Fruit fly (Drosophila melanogaster) whole organism, embryonic: ENCODE measurements around the gene CG33288.

ENCODE experiments used
- ATbp ChIP-seq: fragments of 200-800 bp; sonication (Bioruptor generic); optimal IDR thresholded peaks from 2 replicates; lab custom pipeline; 2017; ENCODE audit warnings: missing biosample characterization, mild to moderate bottlenecking, missing genetic modification characterization, missing genetic modification reagents
- CG10654 ChIP-seq: fragments of 200-800 bp; sonication (Bioruptor generic); optimal IDR thresholded peaks from 2 replicates; lab custom pipeline; 2016; ENCODE audit warnings: missing biosample characterization, missing genetic modification characterization
- CG11085 ChIP-seq: fragments of 200-800 bp; sonication (Bioruptor generic); IDR thresholded peaks from 2 replicates; pipeline ENCODE4 v1.3.6; 2022; ENCODE audit warnings: missing biosample characterization, missing genetic modification characterization
- CG11247 ChIP-seq: fragments of 200-800 bp; sonication (Bioruptor generic); IDR thresholded peaks from 2 replicates; pipeline ENCODE4 v1.3.6; 2022; ENCODE audit warnings: missing biosample characterization, missing genetic modification characterization
- CG12219 ChIP-seq: fragments of 200-800 bp; sonication (Bioruptor generic); optimal IDR thresholded peaks from 3 replicates; lab custom pipeline; 2018; ENCODE audit warnings: missing biosample characterization, mild to moderate bottlenecking, missing genetic modification characterization
- CG12744 ChIP-seq: fragments of 200-800 bp; sonication (Bioruptor generic); optimal IDR thresholded peaks from 2 replicates; lab custom pipeline; 2016; ENCODE audit warnings: missing biosample characterization, missing genetic modification characterization
- CG13624 ChIP-seq: fragments of 200-800 bp; sonication (Bioruptor generic); optimal IDR thresholded peaks from 2 replicates; lab custom pipeline; 2016; ENCODE audit warnings: missing biosample characterization, missing genetic modification characterization
- CG15269 ChIP-seq: fragments of 200-800 bp; sonication (Bioruptor generic); optimal IDR thresholded peaks from 2 replicates; lab custom pipeline; 2018; ENCODE audit warnings: missing biosample characterization, mild to moderate bottlenecking, missing genetic modification characterization, moderate library complexity
- CG16779 ChIP-seq: fragments of 200-800 bp; sonication (Bioruptor generic); IDR thresholded peaks from 2 replicates; pipeline ENCODE4 v1.3.6; 2022; ENCODE audit warnings: missing biosample characterization, missing genetic modification characterization
- CG16813 ChIP-seq: fragments of 200-800 bp; sonication (Bioruptor generic); IDR thresholded peaks from 3 replicates; pipeline ENCODE4 v1.3.6; 2022; ENCODE audit warnings: missing biosample characterization, missing genetic modification characterization; ENCODE audit not compliant: partially characterized antibody
- CG17186 ChIP-seq: fragments of 200-800 bp; sonication (Bioruptor generic); optimal IDR thresholded peaks from 3 replicates; lab custom pipeline; 2017; ENCODE audit warnings: missing biosample characterization, missing genetic modification reagents, missing genetic modification characterization
- CG18011 ChIP-seq: fragments of 200-800 bp; sonication (Bioruptor generic); optimal IDR thresholded peaks from 2 replicates; lab custom pipeline; 2017; ENCODE audit warnings: missing biosample characterization, missing genetic modification characterization, mild to moderate bottlenecking, moderate library complexity, missing genotype
- CG1832 ChIP-seq: fragments of 200-800 bp; sonication (Bioruptor generic); optimal IDR thresholded peaks from 2 replicates; lab custom pipeline; 2017; ENCODE audit warnings: missing biosample characterization, mild to moderate bottlenecking, missing genetic modification characterization, inconsistent platforms
- CG18599 ChIP-seq: fragments of 200-800 bp; sonication (Bioruptor generic); optimal IDR thresholded peaks from 3 replicates; lab custom pipeline; 2017; ENCODE audit warnings: missing biosample characterization, missing genetic modification characterization, mild to moderate bottlenecking, moderate library complexity, missing genetic modification reagents
- CG2129 ChIP-seq: fragments of 200-800 bp; sonication (Bioruptor generic); IDR thresholded peaks from 2 replicates; pipeline ENCODE4 v1.3.6; 2022; ENCODE audit warnings: missing biosample characterization, missing genetic modification characterization; ENCODE audit not compliant: partially characterized antibody
- CG3065 ChIP-seq: fragments of 200-800 bp; sonication (Bioruptor generic); optimal IDR thresholded peaks from 2 replicates; lab custom pipeline; 2016; ENCODE audit warnings: missing biosample characterization, missing genetic modification characterization
- CG4854 ChIP-seq: fragments of 200-800 bp; sonication (Bioruptor generic); optimal IDR thresholded peaks from 2 replicates; lab custom pipeline; 2016; ENCODE audit warnings: missing biosample characterization, missing genetic modification characterization, inconsistent platforms
- CG6854 ChIP-seq: fragments of 200-800 bp; sonication (Bioruptor generic); optimal IDR thresholded peaks from 3 replicates; lab custom pipeline; 2017; ENCODE audit warnings: missing biosample characterization, mild to moderate bottlenecking, missing genetic modification characterization
- CG9609 ChIP-seq: fragments of 200-800 bp; sonication (Bioruptor generic); optimal IDR thresholded peaks from 3 replicates; lab custom pipeline; 2016; ENCODE audit warnings: missing biosample characterization, missing genetic modification characterization
- CG9817 ChIP-seq: fragments of 200-800 bp; sonication (Bioruptor generic); optimal IDR thresholded peaks from 2 replicates; lab custom pipeline; 2018; ENCODE audit warnings: missing biosample characterization, mild to moderate bottlenecking, missing genetic modification characterization, moderate library complexity
- CoRest ChIP-seq: fragments of 200-800 bp; sonication (Bioruptor generic); optimal IDR thresholded peaks from 3 replicates; lab custom pipeline; 2018; ENCODE audit warnings: missing biosample characterization, mild to moderate bottlenecking, missing genetic modification characterization, moderate library complexity
- D ChIP-seq, 2 experiments: fragments of 200-800 bp in 1 of 2; fragments of >200 bp in 1 of 2; sonication (Bioruptor generic) in 1 of 2; optimal IDR thresholded peaks; 2 replicates in 1 of 2; 3 replicates in 1 of 2; lab custom pipeline; 2017; ENCODE audit warnings: mild to moderate bottlenecking in 1 of 2, missing biosample characterization in 1 of 2, missing genetic modification characterization in 1 of 2, missing genetic modification reagents in 1 of 2
- Dll ChIP-seq: fragments of 200-800 bp; sonication (Bioruptor generic); IDR thresholded peaks from 4 replicates; pipeline ENCODE4 v1.3.6; 2022; ENCODE audit warnings: missing biosample characterization, missing genetic modification characterization; ENCODE audit not compliant: partially characterized antibody
- Drgx ChIP-seq: fragments of 200-800 bp; sonication (Bioruptor generic); IDR thresholded peaks from 2 replicates; pipeline ENCODE4 v1.3.6; 2022; ENCODE audit warnings: missing biosample characterization, missing genetic modification characterization
- Optix ChIP-seq: fragments of 200-800 bp; sonication (Bioruptor generic); IDR thresholded peaks from 3 replicates; pipeline ENCODE4 v1.3.6; 2022; ENCODE audit warnings: missing biosample characterization, missing genetic modification characterization
- Rfx ChIP-seq: fragments of 200-800 bp; sonication (Bioruptor generic); IDR thresholded peaks from 2 replicates; pipeline ENCODE4 v1.3.6; 2022; ENCODE audit warnings: missing biosample characterization, missing genetic modification characterization
- TFAM ChIP-seq: fragments of 200-800 bp; sonication (Bioruptor generic); optimal IDR thresholded peaks from 2 replicates; lab custom pipeline; 2017; ENCODE audit warnings: missing biosample characterization, missing genetic modification characterization, inconsistent platforms
- ac ChIP-seq: fragments of 200-800 bp; sonication (Bioruptor generic); optimal IDR thresholded peaks from 3 replicates; lab custom pipeline; 2017; ENCODE audit warnings: missing biosample characterization, mild to moderate bottlenecking, missing genetic modification characterization
- chif ChIP-seq, 2 experiments: fragments of 200-800 bp; sonication (Bioruptor generic); optimal IDR thresholded peaks; 3 replicates each; lab custom pipeline; 2016; ENCODE audit warnings: missing biosample characterization in 2 of 2, missing genetic modification characterization in 2 of 2
- corto ChIP-seq: fragments of 200-800 bp; sonication (Bioruptor generic); optimal IDR thresholded peaks from 2 replicates; lab custom pipeline; 2016; ENCODE audit warnings: missing biosample characterization, mild to moderate bottlenecking, missing genetic modification characterization, moderate library complexity
- crc ChIP-seq: fragments of 200-800 bp; sonication (Bioruptor generic); optimal IDR thresholded peaks from 2 replicates; lab custom pipeline; 2016; ENCODE audit warnings: missing biosample characterization, missing genetic modification characterization
- crol ChIP-seq: fragments of 200-800 bp; sonication (Bioruptor generic); IDR thresholded peaks from 2 replicates; pipeline ENCODE4 v1.3.6; 2022; ENCODE audit warnings: missing biosample characterization, missing genetic modification characterization
- dan ChIP-seq: fragments of 200-800 bp; sonication (Bioruptor generic); IDR thresholded peaks from 2 replicates; pipeline ENCODE4 v1.3.6; 2022; ENCODE audit warnings: missing biosample characterization, missing genetic modification characterization
- dati ChIP-seq: fragments of 200-800 bp; sonication (Bioruptor generic); IDR thresholded peaks from 2 replicates; pipeline ENCODE4 v1.3.6; 2022; ENCODE audit warnings: missing biosample characterization, missing genetic modification characterization
- dm ChIP-seq: fragments of 200-800 bp; sonication (Bioruptor generic); optimal IDR thresholded peaks from 3 replicates; lab custom pipeline; 2016; ENCODE audit warnings: missing biosample characterization, missing genetic modification characterization
- ewg ChIP-seq: fragments of 200-800 bp; sonication (Bioruptor generic); optimal IDR thresholded peaks from 3 replicates; lab custom pipeline; 2017; ENCODE audit warnings: mild to moderate bottlenecking, missing biosample characterization, missing genetic modification reagents, missing genetic modification characterization
- h ChIP-seq: fragments of >200 bp; optimal IDR thresholded peaks from 2 replicates; lab custom pipeline; 2017
- hth ChIP-seq: fragments of >200 bp; optimal IDR thresholded peaks from 2 replicates; lab custom pipeline; 2017; ENCODE audit warnings: inconsistent platforms
- lab ChIP-seq: fragments of 200-800 bp; sonication (Bioruptor generic); optimal IDR thresholded peaks from 3 replicates; lab custom pipeline; 2017; ENCODE audit warnings: missing biosample characterization, missing genetic modification characterization, mild to moderate bottlenecking, moderate library complexity, missing genetic modification reagents
- org-1 ChIP-seq: fragments of 200-800 bp; sonication (Bioruptor generic); optimal IDR thresholded peaks from 2 replicates; lab custom pipeline; 2017; ENCODE audit warnings: missing biosample characterization, missing genetic modification characterization
- pfk ChIP-seq: fragments of 200-800 bp; sonication (Bioruptor generic); optimal IDR thresholded peaks from 2 replicates; lab custom pipeline; 2018; ENCODE audit warnings: missing biosample characterization, mild to moderate bottlenecking, missing genetic modification characterization, moderate library complexity
- pzg ChIP-seq: fragments of 200-800 bp; sonication (Bioruptor generic); optimal IDR thresholded peaks from 3 replicates; lab custom pipeline; 2018; ENCODE audit warnings: missing biosample characterization, mild to moderate bottlenecking, missing genetic modification characterization, moderate library complexity
- scrt ChIP-seq: fragments of 200-800 bp; sonication (Bioruptor generic); optimal IDR thresholded peaks from 2 replicates; lab custom pipeline; 2018; ENCODE audit warnings: missing biosample characterization, mild to moderate bottlenecking, missing genetic modification characterization, moderate library complexity
- seq ChIP-seq: fragments of 200-800 bp; sonication (Bioruptor generic); IDR thresholded peaks from 2 replicates; pipeline ENCODE4 v1.3.6; 2022; ENCODE audit warnings: missing biosample characterization, missing genetic modification characterization
- shn ChIP-seq: fragments of 200-800 bp; sonication (Bioruptor generic); optimal IDR thresholded peaks from 3 replicates; lab custom pipeline; 2016; ENCODE audit warnings: missing biosample characterization, missing genetic modification characterization
- sim ChIP-seq: fragments of 200-800 bp; sonication (Bioruptor generic); IDR thresholded peaks from 2 replicates; pipeline ENCODE4 v1.3.6; 2022; ENCODE audit warnings: missing biosample characterization, missing genetic modification characterization
- sob ChIP-seq: fragments of 200-800 bp; sonication (Bioruptor generic); IDR thresholded peaks from 2 replicates; pipeline ENCODE4 v1.3.6; 2022; ENCODE audit warnings: missing biosample characterization, missing genetic modification characterization
- stc ChIP-seq: fragments of 200-800 bp; sonication (Bioruptor generic); IDR thresholded peaks from 2 replicates; pipeline ENCODE4 v1.3.6; 2022; ENCODE audit warnings: missing biosample characterization, missing genetic modification characterization
- trh ChIP-seq: fragments of 200-800 bp; sonication (Bioruptor generic); optimal IDR thresholded peaks from 2 replicates; lab custom pipeline; 2016; ENCODE audit warnings: missing biosample characterization, missing genetic modification characterization
- vnd ChIP-seq: fragments of 200-800 bp; sonication (Bioruptor generic); IDR thresholded peaks from 3 replicates; pipeline ENCODE4 v1.3.6; 2022; ENCODE audit warnings: missing biosample characterization, missing genetic modification characterization; ENCODE audit not compliant: partially characterized antibody
- zf30C ChIP-seq: fragments of 200-800 bp; sonication (Bioruptor generic); optimal IDR thresholded peaks from 3 replicates; lab custom pipeline; 2018; ENCODE audit warnings: missing biosample characterization, mild to moderate bottlenecking, missing genetic modification characterization

CG33288 gene

DNA sequence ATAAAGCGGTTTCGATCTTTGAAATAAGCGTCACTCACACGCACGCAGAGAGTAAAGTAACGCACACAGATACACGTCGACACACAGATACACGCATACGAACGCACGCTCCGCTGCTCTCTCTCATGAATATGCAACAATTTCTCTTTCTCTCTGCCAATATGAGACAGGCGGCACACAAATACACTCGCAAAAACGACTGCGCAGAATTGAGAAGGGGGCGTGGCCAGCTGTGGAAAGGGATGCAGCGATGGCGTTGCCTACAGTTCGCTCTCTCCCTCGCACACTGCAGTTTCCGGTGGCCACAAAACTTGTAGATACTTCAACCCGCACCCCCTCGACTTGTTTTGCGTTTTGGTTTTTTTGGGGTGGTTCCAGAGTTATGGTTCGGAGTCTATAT lies 52.0 kb downstream of the CG33288 start (continued):
- TF ChIP-seq ewg (GFP tag; lab: Kevin White, UChicago), result peak; percentile 96
- TF ChIP-seq CG16779, result no peak
- TF ChIP-seq CG4854, result no peak
- TF ChIP-seq trh (GFP tag; lab: Kevin White, UChicago), result no peak
- no peak for TF ChIP-seq org-1 (GFP tag; lab: Kevin White, UChicago)
- TF ChIP-seq crol, result peak; percentile 72
- TF ChIP-seq Dll (GFP tag; lab: Robert Waterston, UW), result no peak
- TF ChIP-seq CG9817 (tag; lab: Kevin White, UChicago), result no peak
- no peak for TF ChIP-seq CG12744 (GFP tag; lab: Kevin White, UChicago)
- TF ChIP-seq crc, result no peak
- peak; percentile 13; the same call in 1 of the 2 replicates for TF ChIP-seq stc (GFP tag; lab: Robert Waterston, UW)
- TF ChIP-seq Rfx (GFP tag; lab: Robert Waterston, UW), result no peak; the same call in 1 of the 2 replicates
- peak; percentile 89 for TF ChIP-seq CG1832 (GFP tag; lab: Kevin White, UChicago)
- TF ChIP-seq D (optimal IDR thresholded peaks at IDR 0.05; lab: Kevin White, UChicago), result peak; percentile 83
- TF ChIP-seq D (GFP tag; optimal IDR thresholded peaks at IDR 0.05; lab: Kevin White, UChicago), result peak; percentile 40
- TF ChIP-seq CG11085 (GFP tag; lab: Robert Waterston, UW), result no peak
- TF ChIP-seq shn, result no peak
- no peak for TF ChIP-seq CG18599 (GFP tag; lab: Kevin White, UChicago)
- TF ChIP-seq hth (lab: Kevin White, UChicago), result no peak
- TF ChIP-seq dm (GFP tag; lab: Kevin White, UChicago), result no peak
- peak; percentile 76 for TF ChIP-seq CG3065
- TF ChIP-seq corto, result no peak
- TF ChIP-seq CG9609 (GFP tag; lab: Kevin White, UChicago), result no peak
- TF ChIP-seq vnd (GFP tag; lab: Robert Waterston, UW), result no peak
- peak; percentile 20 for TF ChIP-seq pfk
- no peak for TF ChIP-seq CG16813
- peak; percentile 63 for TF ChIP-seq lab (GFP tag; lab: Kevin White, UChicago)
- peak; percentile 44; the same call in 1 of the 2 replicates for TF ChIP-seq dati (GFP tag; lab: Robert Waterston, UW)
- TF ChIP-seq chif (GFP tag; optimal IDR thresholded peaks at IDR 0.05; lab: Kevin White, UChicago), result no peak
- no peak for TF ChIP-seq CG13624 (GFP tag; lab: Kevin White, UChicago)
- peak; percentile 31; the same call in 1 of the 3 replicates for TF ChIP-seq Optix (GFP tag; lab: Robert Waterston, UW)
- TF ChIP-seq CG11247 (GFP tag; lab: Robert Waterston, UW), result no peak
- no peak for TF ChIP-seq dan (GFP tag; lab: Robert Waterston, UW)
- TF ChIP-seq CG6854 (GFP tag; lab: Kevin White, UChicago), result no peak
- peak; percentile 51 for TF ChIP-seq CG17186
- no peak for TF ChIP-seq CG10654 (GFP tag; lab: Kevin White, UChicago)
- TF ChIP-seq CG12219 (GFP tag; lab: Kevin White, UChicago), result peak; percentile 44
- TF ChIP-seq sim (GFP tag; lab: Robert Waterston, UW), result 0 out of 2 replicates have a peak, but pooled peaks have one; percentile 14
- peak; percentile 60 for TF ChIP-seq scrt (GFP tag; lab: Kevin White, UChicago)
- no peak for TF ChIP-seq CG15269
- peak; percentile 43; the same call in 1 of the 2 replicates for TF ChIP-seq Drgx (GFP tag; lab: Robert Waterston, UW)
- peak; percentile 96 for TF ChIP-seq seq (GFP tag; lab: Robert Waterston, UW)
- TF ChIP-seq zf30C (GFP tag; lab: Kevin White, UChicago), result peak; percentile 83
- TF ChIP-seq CG2129, result no peak
- peak; percentile 78 for TF ChIP-seq ATbp
- no peak for TF ChIP-seq pzg (GFP tag; lab: Kevin White, UChicago)
- no peak for TF ChIP-seq h
- peak; percentile 0 for TF ChIP-seq TFAM (GFP tag; lab: Kevin White, UChicago)
- peak; percentile 40 for TF ChIP-seq ac (GFP tag; lab: Kevin White, UChicago)
- no peak for TF ChIP-seq CG18011 (GFP tag; lab: Kevin White, UChicago)
- TF ChIP-seq sob, result 0 out of 2 replicates have a peak, but pooled peaks have one; percentile 11
- TF ChIP-seq CoRest, result peak; percentile 58
